Worm (Caenorhabditis elegans): ENCODE results near the gene C16A11.7.

- TF ChIP-seq nhr-76 (tag; optimal IDR thresholded peaks at IDR 0.05) (no peak), elt-2 (tag; optimal IDR thresholded peaks at IDR 0.05) (peak; percentile 78), aly-2 (tag; optimal IDR thresholded peaks at IDR 0.05) (peak; percentile 52), lin-39 (tag; optimal IDR thresholded peaks at IDR 0.05) (peak; percentile 95), nhr-28 (tag; optimal IDR thresholded peaks at IDR 0.05) (peak; percentile 28), unc-39 (tag; optimal IDR thresholded peaks at IDR 0.05) (no peak), unc-62 (GFP tag; optimal IDR thresholded peaks at IDR 0.05) (no peak), nhr-11 (tag; optimal IDR thresholded peaks at IDR 0.05) (peak; percentile 48), nfya-1 (tag; optimal IDR thresholded peaks at IDR 0.05; ENCODE audit: insufficient read depth) (peak; percentile 96), nhr-23 (tag; optimal IDR thresholded peaks at IDR 0.05) (peak; percentile 98), jun-1 (tag; optimal IDR thresholded peaks at IDR 0.05) (peak; percentile 85), R02D3.7 (tag; optimal IDR thresholded peaks at IDR 0.05) (peak; percentile 100), ceh-82 (tag; optimal IDR thresholded peaks at IDR 0.05) (peak; percentile 83), nhr-77 (tag; optimal IDR thresholded peaks at IDR 0.05) (peak; percentile 28)
Observed at ce11 chrII:4299227-4299703, 42.5 kb upstream of the C16A11.7 start, which contains the start of gene sco-1.
